Worm (Caenorhabditis elegans) whole organism, mixed stage, embryonic: ENCODE results near the gene gcy-36.

Experiments used
- M03D4.4 ChIP-seq: sonication (generic microtip); optimal IDR thresholded peaks from 2 replicates; lab custom pipeline; 2017; ENCODE audit warnings: mild to moderate bottlenecking, missing genetic modification characterization, missing compliant biosample characterization
- bed-3 ChIP-seq: fragments of 200-800 bp; sonication (Bioruptor generic); optimal IDR thresholded peaks from 3 replicates; lab custom pipeline; 2018; ENCODE audit warnings: mild to moderate bottlenecking, missing genetic modification characterization, moderate library complexity, missing compliant biosample characterization
- ceh-39 ChIP-seq: fragments of 150-350 bp; optimal IDR thresholded peaks from 2 replicates; lab custom pipeline; 2014; ENCODE audit warnings: missing biosample characterization, missing genetic modification characterization
- ceh-43 ChIP-seq: fragments of 200-800 bp; sonication (Bioruptor generic); optimal IDR thresholded peaks from 2 replicates; lab custom pipeline; 2018; ENCODE audit warnings: mild to moderate bottlenecking, missing genetic modification characterization, moderate library complexity, missing compliant biosample characterization
- ceh-83 ChIP-seq: fragments of 200-800 bp; sonication (Bioruptor generic); optimal IDR thresholded peaks from 2 replicates; lab custom pipeline; 2018; ENCODE audit warnings: mild to moderate bottlenecking, missing genetic modification characterization, missing compliant biosample characterization
- ces-1 ChIP-seq: fragments of 150-350 bp; optimal IDR thresholded peaks from 2 replicates; lab custom pipeline; 2014; ENCODE audit warnings: missing biosample characterization, missing genetic modification reagents, missing genetic modification characterization
- cnd-1 ChIP-seq: fragments of 200-800 bp; sonication (Bioruptor generic); optimal IDR thresholded peaks from 2 replicates; lab custom pipeline; 2018; ENCODE audit warnings: mild to moderate bottlenecking, missing genetic modification characterization, missing compliant biosample characterization
- drap-1 ChIP-seq: fragments of 200-800 bp; sonication (Bioruptor generic); optimal IDR thresholded peaks from 3 replicates; lab custom pipeline; 2018; ENCODE audit warnings: mild to moderate bottlenecking, missing genetic modification characterization, missing compliant biosample characterization
- elt-1 ChIP-seq: sonication (generic microtip); optimal IDR thresholded peaks from 2 replicates; lab custom pipeline; 2017; ENCODE audit warnings: missing genetic modification characterization, mild to moderate bottlenecking, missing compliant biosample characterization, antibody characterized with exemption, moderate library complexity, borderline replicate concordance; ENCODE audit not compliant: insufficient read depth
- elt-3 ChIP-seq: fragments of 150-350 bp; optimal IDR thresholded peaks from 2 replicates; lab custom pipeline; 2014; ENCODE audit warnings: missing biosample characterization, missing genetic modification characterization
- flh-1 ChIP-seq: fragments of 200-800 bp; sonication (Bioruptor generic); optimal IDR thresholded peaks from 2 replicates; lab custom pipeline; 2018; ENCODE audit warnings: mild to moderate bottlenecking, missing genetic modification characterization, moderate library complexity, missing compliant biosample characterization
- ham-2 ChIP-seq: fragments of 200-800 bp; sonication (Bioruptor generic); optimal IDR thresholded peaks from 2 replicates; lab custom pipeline; 2018; ENCODE audit warnings: mild to moderate bottlenecking, missing genetic modification characterization, missing compliant biosample characterization
- lin-13 ChIP-seq: fragments of 150-350 bp; optimal IDR thresholded peaks from 2 replicates; lab custom pipeline; 2014; ENCODE audit warnings: missing biosample characterization, missing genetic modification characterization
- lin-32 ChIP-seq: fragments of 200-800 bp; sonication (Bioruptor generic); optimal IDR thresholded peaks from 2 replicates; lab custom pipeline; 2018; ENCODE audit warnings: mild to moderate bottlenecking, missing genetic modification characterization, missing compliant biosample characterization
- lsy-2 ChIP-seq: fragments of 150-350 bp; optimal IDR thresholded peaks from 2 replicates; lab custom pipeline; 2014; ENCODE audit warnings: missing biosample characterization, missing genetic modification characterization
- mab-5 ChIP-seq: fragments of 150-350 bp; optimal IDR thresholded peaks from 2 replicates; lab custom pipeline; 2014; ENCODE audit warnings: missing biosample characterization, missing genetic modification characterization
- mep-1 ChIP-seq: fragments of 150-350 bp; optimal IDR thresholded peaks from 2 replicates; lab custom pipeline; 2017; ENCODE audit warnings: missing biosample characterization, missing genetic modification reagents, missing genetic modification characterization, inconsistent platforms
- mls-2 ChIP-seq: sonication (generic microtip); optimal IDR thresholded peaks from 2 replicates; lab custom pipeline; 2016; ENCODE audit warnings: mild to moderate bottlenecking, missing genetic modification characterization, moderate library complexity, missing compliant biosample characterization
- nhr-12 ChIP-seq: fragments of 150-350 bp; optimal IDR thresholded peaks from 2 replicates; lab custom pipeline; 2014; ENCODE audit warnings: missing biosample characterization, missing genetic modification characterization
- nhr-2 ChIP-seq: fragments of 150-350 bp; optimal IDR thresholded peaks from 2 replicates; lab custom pipeline; 2014; ENCODE audit warnings: missing biosample characterization, missing genetic modification characterization
- nhr-28 ChIP-seq: fragments of 150-350 bp; optimal IDR thresholded peaks from 2 replicates; lab custom pipeline; 2014; ENCODE audit warnings: missing biosample characterization, missing genetic modification characterization
- nhr-76 ChIP-seq: sonication (generic microtip); optimal IDR thresholded peaks from 2 replicates; lab custom pipeline; 2017; ENCODE audit warnings: missing biosample characterization, missing genetic modification characterization
- pha-4 ChIP-seq: fragments of 150-350 bp; optimal IDR thresholded peaks from 2 replicates; lab custom pipeline; 2018; ENCODE audit warnings: missing biosample characterization, missing genetic modification reagents, missing genetic modification characterization
- sem-2 ChIP-seq: fragments of 200-800 bp; sonication (Bioruptor generic); optimal IDR thresholded peaks from 2 replicates; lab custom pipeline; 2018; ENCODE audit warnings: mild to moderate bottlenecking, missing genetic modification characterization, missing compliant biosample characterization
- snpc-4 ChIP-seq: fragments of 150-350 bp; optimal IDR thresholded peaks from 2 replicates; lab custom pipeline; 2014; ENCODE audit warnings: missing biosample characterization, missing genetic modification characterization
- zip-8 ChIP-seq: fragments of 150-350 bp; optimal IDR thresholded peaks from 2 replicates; lab custom pipeline; 2014; ENCODE audit warnings: missing biosample characterization, missing genetic modification characterization
- ztf-11 ChIP-seq: fragments of 150-350 bp; optimal IDR thresholded peaks from 2 replicates; lab custom pipeline; 2014; ENCODE audit warnings: missing biosample characterization, missing genetic modification characterization

Gene gcy-36

DNA sequence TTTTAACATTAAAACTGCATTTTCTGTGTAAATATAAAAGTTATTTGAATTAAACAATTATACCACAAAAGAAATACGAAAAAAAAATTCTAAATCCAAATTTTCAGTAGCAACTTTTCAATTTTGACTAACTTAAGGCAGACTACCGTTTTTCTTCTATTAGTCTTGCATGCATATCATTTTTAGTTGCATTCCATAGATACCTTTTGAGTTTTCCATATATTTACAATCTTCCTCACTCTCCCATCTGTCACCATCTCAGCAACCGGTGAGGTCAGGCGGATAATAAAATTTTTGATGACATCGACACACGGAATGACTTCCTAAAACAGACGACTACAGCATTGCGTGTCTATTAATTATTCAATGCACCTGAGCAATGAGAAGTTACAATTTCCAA, at the start of gene gcy-36:
gcy-36 (plus strand) TSS at position 301 of the 400 bp plus-strand sequence.
- TF ChIP-seq ceh-83, result no peak
- TF ChIP-seq M03D4.4 (tag; lab: Kevin White, UChicago), result no peak
- TF ChIP-seq ztf-11 (tag; lab: Kevin White, UChicago), result no peak
- TF ChIP-seq, all 35 proteins: peak for 0

DNA sequence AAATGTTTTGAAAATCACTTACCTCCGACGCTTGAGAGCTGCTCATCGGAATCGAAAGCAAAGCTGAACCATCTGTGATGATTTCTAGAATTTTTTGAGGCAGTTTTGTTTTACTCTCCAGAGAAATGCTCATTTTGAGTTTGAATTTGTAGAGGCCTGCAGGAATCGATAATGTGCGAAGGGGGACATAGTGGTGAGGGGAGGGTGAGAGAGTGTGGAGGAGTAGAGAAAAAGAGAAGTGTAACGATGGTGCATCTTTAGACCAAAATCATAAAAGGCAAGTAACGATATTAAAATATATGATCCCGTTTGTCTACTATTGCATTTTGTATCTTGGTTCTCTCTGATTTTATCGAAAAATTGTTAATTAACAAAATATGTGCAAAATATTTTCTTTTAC, 47.8 kb upstream of the gcy-36 start, which contains the start of gene blos-8:
blos-8 (minus strand) TSS at position 216 of the 400 bp plus-strand sequence.
- TF ChIP-seq nhr-12 (tag; lab: Kevin White, UChicago) (no peak), ces-1 (GFP tag; lab: Kevin White, UChicago) (peak; percentile 66)

DNA sequence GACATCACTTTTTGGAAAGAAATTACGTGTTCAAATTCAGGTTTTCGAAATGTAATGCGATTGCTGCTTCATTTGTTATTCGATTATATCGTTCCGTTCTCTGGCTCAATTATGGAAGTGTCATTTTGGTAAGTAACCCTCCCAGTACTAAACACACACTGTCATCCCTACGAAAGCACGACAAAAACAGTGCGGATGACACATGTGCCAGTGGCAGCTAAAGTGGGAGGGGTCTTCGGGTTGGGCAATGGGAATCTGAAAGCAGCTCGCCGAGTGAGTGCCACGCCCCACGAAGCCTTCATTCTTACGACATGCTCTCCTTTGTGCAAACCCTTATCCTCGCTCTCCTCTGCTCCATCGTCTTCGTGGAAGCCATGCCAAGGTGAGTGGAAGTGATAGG, 45.3 kb upstream of the gcy-36 start, which contains the start of gene flp-32:
flp-32 (plus strand) TSS at position 301 of the 400 bp plus-strand sequence.
- TF ChIP-seq drap-1 (GFP tag; lab: Kevin White, UChicago) (no peak), nhr-76 (tag; lab: Kevin White, UChicago) (no peak), mab-5 (tag; lab: Kevin White, UChicago) (no peak), lin-32 (GFP tag; lab: Kevin White, UChicago) (no peak), flh-1 (GFP tag; lab: Kevin White, UChicago) (no peak), zip-8 (no peak), mep-1 (tag; lab: Kevin White, UChicago) (no peak), nhr-28 (tag; lab: Kevin White, UChicago) (no peak), ceh-39 (tag; lab: Kevin White, UChicago) (no peak), nhr-2 (no peak), elt-1 (tag; lab: Kevin White, UChicago) (no peak), mls-2 (tag; lab: Kevin White, UChicago) (no peak), lin-13 (tag; lab: Kevin White, UChicago) (no peak), sem-2 (GFP tag; lab: Kevin White, UChicago) (no peak), elt-3 (tag; lab: Kevin White, UChicago) (no peak), snpc-4 (tag; lab: Kevin White, UChicago) (no peak), ceh-43 (GFP tag; lab: Kevin White, UChicago) (no peak), ztf-11 (tag; lab: Kevin White, UChicago) (no peak)

DNA sequence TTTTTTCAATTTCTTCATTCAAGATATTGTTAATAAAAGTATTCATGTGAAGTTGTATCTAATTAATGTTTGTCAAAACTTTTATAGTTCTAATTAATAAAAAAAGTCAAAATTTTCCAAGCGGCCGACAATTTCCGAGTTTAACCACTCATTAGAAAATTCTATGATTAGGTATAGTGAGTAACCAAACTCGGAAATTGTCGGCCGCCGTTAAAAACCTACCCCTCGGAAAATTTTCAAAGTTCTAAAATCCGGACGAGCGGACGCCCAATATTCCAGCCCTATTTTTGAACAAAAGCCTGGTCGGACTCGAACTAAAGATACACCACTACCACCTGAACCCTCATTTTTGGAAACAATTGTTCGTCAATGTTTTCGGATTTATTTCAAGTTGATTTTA, 43.9 kb upstream of the gcy-36 start:
- TF ChIP-seq pha-4 (no peak), snpc-4 (tag; lab: Kevin White, UChicago) (no peak), bed-3 (GFP tag; lab: Kevin White, UChicago) (no peak), lsy-2 (tag; lab: Kevin White, UChicago) (no peak), ceh-39 (tag; lab: Kevin White, UChicago) (no peak)
- TF ChIP-seq, all 35 proteins: peak for 0

DNA sequence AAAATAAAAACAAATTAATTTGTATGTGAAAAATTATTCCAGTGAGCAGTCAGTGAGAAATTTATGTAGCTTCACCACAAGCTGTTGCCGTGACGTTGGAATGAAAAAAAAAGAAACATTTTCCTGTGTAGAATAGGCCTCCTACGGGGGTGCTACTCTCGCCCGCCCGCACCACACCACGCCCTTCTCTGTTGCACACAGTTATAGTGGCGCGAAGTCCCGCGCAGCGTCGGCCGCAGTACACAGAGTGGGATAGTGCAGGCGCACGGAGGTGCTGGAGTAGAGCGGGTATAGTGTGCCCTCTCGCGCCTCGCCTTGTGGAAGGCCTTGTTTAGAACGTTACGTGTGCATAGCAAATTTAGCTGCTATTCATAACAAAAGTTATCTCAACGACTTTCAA, 40.0 kb upstream of the gcy-36 start:
- no peak for TF ChIP-seq snpc-4 (tag; lab: Kevin White, UChicago)
- no peak for TF ChIP-seq nhr-2
- no peak for TF ChIP-seq lin-32 (GFP tag; lab: Kevin White, UChicago)
- TF ChIP-seq elt-1 (tag; lab: Kevin White, UChicago), result no peak
- no peak for TF ChIP-seq mab-5 (tag; lab: Kevin White, UChicago)
- no peak for TF ChIP-seq zip-8
- TF ChIP-seq cnd-1 (tag; lab: Kevin White, UChicago), result no peak
- TF ChIP-seq nhr-28 (tag; lab: Kevin White, UChicago), result no peak
- TF ChIP-seq ceh-43 (GFP tag; lab: Kevin White, UChicago), result no peak
- TF ChIP-seq ceh-39 (tag; lab: Kevin White, UChicago), result no peak
- TF ChIP-seq ceh-83, result no peak
- no peak for TF ChIP-seq ham-2 (GFP tag; lab: Kevin White, UChicago)
- no peak for TF ChIP-seq pha-4
- no peak for TF ChIP-seq nhr-12 (tag; lab: Kevin White, UChicago)
- no peak for TF ChIP-seq flh-1 (GFP tag; lab: Kevin White, UChicago)
- TF ChIP-seq sem-2 (GFP tag; lab: Kevin White, UChicago), result no peak
- no peak for TF ChIP-seq ztf-11 (tag; lab: Kevin White, UChicago)
- TF ChIP-seq bed-3 (GFP tag; lab: Kevin White, UChicago), result no peak
